Fruit fly (Drosophila melanogaster) whole organism, prepupa: ENCODE results near the gene mthl7.

ENCODE experiments used
- CG1621 ChIP-seq: fragments of 200-800 bp; sonication (Bioruptor generic); optimal IDR thresholded peaks from 3 replicates; lab custom pipeline; 2018; ENCODE audit warnings: missing biosample characterization, mild to moderate bottlenecking, missing genetic modification characterization
- CG8632 ChIP-seq: fragments of 200-800 bp; sonication (Bioruptor generic); optimal IDR thresholded peaks from 3 replicates; lab custom pipeline; 2016; ENCODE audit warnings: missing biosample characterization, missing genetic modification characterization
- Eip75B ChIP-seq: fragments of 200-800 bp; sonication (Bioruptor generic); optimal IDR thresholded peaks from 3 replicates; lab custom pipeline; 2016; ENCODE audit warnings: missing biosample characterization, missing genetic modification characterization
- svp ChIP-seq: fragments of 200-800 bp; sonication (Bioruptor generic); peaks from one replicate; lab custom pipeline; 2016; ENCODE audit warnings: missing biosample characterization, missing genetic modification characterization

- TF ChIP-seq Eip75B (GFP tag; lab: Kevin White, UChicago) = no peak
- no peak for TF ChIP-seq CG8632 (GFP tag; lab: Kevin White, UChicago)
- peak; percentile 96 for TF ChIP-seq CG1621 (tag; lab: Kevin White, UChicago)
- TF ChIP-seq svp (GFP tag; lab: Kevin White, UChicago) = no peak
These were observed 28.6 kb downstream of the mthl7 start, which contains the start of gene CG13676 for dm6 chr3L:8151727-8152199.
